Worm (Caenorhabditis elegans): Measurements from ENCODE around the gene C14H10.3.

Gene C14H10.3

DNA sequence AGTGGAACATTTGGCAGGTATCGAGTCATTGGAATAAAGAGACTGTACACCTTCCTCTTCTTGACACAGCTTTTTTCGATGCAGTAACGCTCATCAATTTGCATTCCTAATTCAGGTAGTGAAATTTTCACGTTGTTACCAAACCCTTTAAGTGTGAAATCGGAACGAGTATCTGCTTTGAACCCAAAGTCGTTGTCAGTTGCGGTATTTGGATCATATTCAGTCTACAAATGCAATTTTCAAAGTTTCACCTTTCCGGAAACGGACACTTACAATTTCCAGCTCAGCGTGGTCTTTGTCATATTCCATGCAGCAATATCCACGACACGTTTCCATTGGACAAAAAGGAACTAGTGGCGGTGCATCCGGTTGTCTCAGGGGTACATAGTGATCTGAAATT lies 45.3 kb downstream of the C14H10.3 start:
- TF ChIP-seq efl-1 (optimal IDR thresholded peaks at IDR 0.05) (no peak), efl-1 (GFP tag; optimal IDR thresholded peaks at IDR 0.05 in 1 of 2) (peak in 1 of 2 experiments; percentile 55), ceh-88 (GFP tag; IDR thresholded peaks at IDR 0.05) (no peak)

- no peak for TF ChIP-seq nhr-47 (tag; optimal IDR thresholded peaks at IDR 0.05)
- peak; percentile 70 for TF ChIP-seq lin-14 (GFP tag; optimal IDR thresholded peaks at IDR 0.05)
- TF ChIP-seq nhr-19 (GFP tag; conservative IDR thresholded peaks at IDR 0.05), result peak; percentile 22; the same call in 1 of the 2 replicates
- TF ChIP-seq nhr-71 (tag; optimal IDR thresholded peaks at IDR 0.05), result peak; percentile 51
- TF ChIP-seq unc-98 (GFP tag; IDR thresholded peaks at IDR 0.05), result no peak
- TF ChIP-seq nhr-85 (tag), result peak; percentile 34
- peak; percentile 78 for TF ChIP-seq pag-3 (tag; optimal IDR thresholded peaks at IDR 0.05; ENCODE audit: borderline replicate concordance, insufficient read depth)
- TF ChIP-seq rnt-1 (tag; optimal IDR thresholded peaks at IDR 0.05), result peak; percentile 51
- TF ChIP-seq nhr-90 (tag; optimal IDR thresholded peaks at IDR 0.05; ENCODE audit: poor library complexity), result no peak
- TF ChIP-seq mep-1 (tag; optimal IDR thresholded peaks at IDR 0.05), result no peak
- TF ChIP-seq elt-3 (tag; optimal IDR thresholded peaks at IDR 0.05), result peak in 1 of 6 experiments; percentile 1
- TF ChIP-seq mef-2 (tag; optimal IDR thresholded peaks at IDR 0.05), result no peak
- TF ChIP-seq lin-35 (GFP tag; optimal IDR thresholded peaks at IDR 0.05), result no peak
- TF ChIP-seq lin-39 (tag; optimal IDR thresholded peaks at IDR 0.05), result peak; percentile 21
- TF ChIP-seq C04F5.9 (tag; optimal IDR thresholded peaks at IDR 0.05), result no peak
- no peak for TF ChIP-seq unc-86 (tag; optimal IDR thresholded peaks at IDR 0.05)
- peak; percentile 19 for TF ChIP-seq nhr-20 (tag; optimal IDR thresholded peaks at IDR 0.05)
- TF ChIP-seq blmp-1 (tag; optimal IDR thresholded peaks at IDR 0.05), result peak; percentile 33
- TF ChIP-seq snu-23 (GFP tag; optimal IDR thresholded peaks at IDR 0.05), result peak; percentile 29
- no peak for TF ChIP-seq nhr-76 (tag; optimal IDR thresholded peaks at IDR 0.05)
- TF ChIP-seq lsy-2 (tag; optimal IDR thresholded peaks at IDR 0.05), result no peak
Observed at ce11 chrX:10176295-10176694, 51.6 kb downstream of the C14H10.3 start, which contains the start of gene ncs-4. TSS of gene ncs-4 (plus strand) at chrX:10176521.

DNA sequence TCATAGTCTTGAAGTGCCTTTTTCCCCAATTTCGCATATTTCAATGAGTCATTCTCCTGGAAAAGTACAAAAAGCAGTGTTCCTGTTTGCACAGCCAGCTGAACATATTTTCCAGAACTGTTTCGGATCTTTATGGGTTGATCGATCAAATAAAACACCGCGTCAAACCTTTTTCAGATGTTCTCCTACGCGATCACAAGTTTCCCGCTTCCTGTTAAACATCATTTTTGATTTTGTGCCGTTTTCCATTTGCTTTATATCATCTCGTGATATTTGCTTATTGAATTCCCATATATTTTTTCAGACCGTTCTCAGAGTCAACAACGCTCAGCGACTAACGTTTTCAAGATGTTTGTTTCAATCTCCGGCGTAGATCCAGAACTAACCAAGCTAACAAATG lies 53.3 kb downstream of the C14H10.3 start, which contains the start of gene C07A4.3:
Gene C07A4.3, plus strand, starts transcription at position 301 of the 400 bp plus-strand sequence.
- TF ChIP-seq nhr-71 (tag; optimal IDR thresholded peaks at IDR 0.05) (no peak), ceh-88 (GFP tag; IDR thresholded peaks at IDR 0.05) (no peak), lin-15B (tag; optimal IDR thresholded peaks at IDR 0.05) (no peak), sup-37 (GFP tag; optimal IDR thresholded peaks at IDR 0.05) (no peak), fkh-10 (GFP tag; optimal IDR thresholded peaks at IDR 0.05) (no peak), rnt-1 (tag; optimal IDR thresholded peaks at IDR 0.05) (no peak), egl-27 (tag; optimal IDR thresholded peaks at IDR 0.05) (no peak), efl-3 (GFP tag; optimal IDR thresholded peaks at IDR 0.05) (no peak)

DNA sequence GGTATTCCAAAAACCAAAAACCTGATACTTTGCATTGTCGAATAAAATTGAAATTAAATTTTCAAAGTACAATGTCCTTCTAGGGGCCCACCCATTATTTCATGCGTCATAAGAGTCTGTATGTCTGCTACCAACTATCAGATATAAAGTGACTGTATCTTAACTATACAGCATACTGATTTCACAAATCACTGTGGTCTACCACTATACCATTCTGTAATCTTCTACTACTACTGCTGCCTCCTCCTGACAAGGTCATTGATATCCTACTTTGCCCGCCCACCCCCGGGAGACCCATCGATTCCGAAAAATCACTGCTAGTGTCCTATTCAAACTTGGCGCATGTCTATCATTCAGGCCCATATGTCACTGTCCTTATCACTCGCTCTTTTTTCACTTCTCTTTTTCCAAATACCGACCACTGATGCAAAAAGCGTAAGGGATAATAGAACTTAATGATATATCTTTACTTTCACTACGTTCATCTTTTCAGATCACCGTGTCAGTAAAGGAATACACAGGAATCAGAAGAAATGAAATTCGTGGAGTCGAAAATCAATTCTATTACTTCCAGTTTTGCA lies 55.8 kb downstream of the C14H10.3 start, which contains the start of gene C07A4.2:
Gene C07A4.2, plus strand, starts transcription at position 195 of the 581 bp plus-strand sequence.
- TF ChIP-seq sup-37 (GFP tag; optimal IDR thresholded peaks at IDR 0.05), result no peak
- peak; percentile 94 for TF ChIP-seq blmp-1 (tag; optimal IDR thresholded peaks at IDR 0.05)
- TF ChIP-seq elt-3 (tag; optimal IDR thresholded peaks at IDR 0.05), result peak in 4 of 6 experiments; percentile 5 to 85 (median 45)
- TF ChIP-seq lin-14 (GFP tag; optimal IDR thresholded peaks at IDR 0.05), result peak; percentile 57
- TF ChIP-seq nhr-85 (tag), result peak; percentile 85
- peak; percentile 46 for TF ChIP-seq nhr-20 (tag; optimal IDR thresholded peaks at IDR 0.05)
- TF ChIP-seq egl-13 (tag; optimal IDR thresholded peaks at IDR 0.05), result no peak
